Worm (Caenorhabditis elegans): ENCODE measurements around the gene gbb-2.

- TF ChIP-seq pros-1 (tag; optimal IDR thresholded peaks at IDR 0.05) = no peak
- no peak for TF ChIP-seq elt-4 (tag; optimal IDR thresholded peaks at IDR 0.05)
- no peak for TF ChIP-seq sox-4 (tag; optimal IDR thresholded peaks at IDR 0.05)
- no peak for TF ChIP-seq lin-11 (tag; optimal IDR thresholded peaks at IDR 0.05)
- no peak for TF ChIP-seq ama-1 (optimal IDR thresholded peaks at IDR 0.05)
- TF ChIP-seq tbx-7 (tag; optimal IDR thresholded peaks at IDR 0.05) = no peak
- TF ChIP-seq fkh-10 (GFP tag; optimal IDR thresholded peaks at IDR 0.05) = no peak
Measured at ce11 chrIV:4545818-4546217, 39.3 kb upstream of the gbb-2 start, which contains the start of gene ZK185.5.
